Worm (Caenorhabditis elegans) whole organism, late embryonic: ENCODE measurements around the gene F55G1.7.

Experiments used
- C08G9.2 ChIP-seq: sonication (generic microtip); optimal IDR thresholded peaks from 2 replicates; lab custom pipeline; 2016; ENCODE audit warnings: mild to moderate bottlenecking, missing genetic modification characterization, moderate library complexity, missing compliant biosample characterization
- K02D7.2 ChIP-seq: sonication (generic microtip); optimal IDR thresholded peaks from 2 replicates; lab custom pipeline; 2017; ENCODE audit warnings: mild to moderate bottlenecking, missing genetic modification characterization, missing compliant biosample characterization
- ama-1 ChIP-seq: fragments of 150-350 bp; optimal IDR thresholded peaks from 2 replicates; lab custom pipeline; 2014
- ceh-18 ChIP-seq: sonication (generic microtip); optimal IDR thresholded peaks from 2 replicates; lab custom pipeline; 2016; ENCODE audit warnings: missing genetic modification characterization, missing compliant biosample characterization
- ceh-2 ChIP-seq: sonication (generic microtip); optimal IDR thresholded peaks from 2 replicates; lab custom pipeline; 2016; ENCODE audit warnings: missing genotype, missing genetic modification characterization, missing compliant biosample characterization
- ceh-22 ChIP-seq: sonication (generic microtip); optimal IDR thresholded peaks from 2 replicates; lab custom pipeline; 2017; ENCODE audit warnings: missing biosample characterization, missing genetic modification characterization
- ceh-24 ChIP-seq: sonication (generic microtip); optimal IDR thresholded peaks from 2 replicates; lab custom pipeline; 2016; ENCODE audit warnings: mild to moderate bottlenecking, missing genetic modification characterization, missing compliant biosample characterization
- ceh-34 ChIP-seq: sonication (generic microtip); optimal IDR thresholded peaks from 2 replicates; lab custom pipeline; 2016; ENCODE audit warnings: mild to moderate bottlenecking, missing genetic modification characterization, missing compliant biosample characterization
- ceh-45 ChIP-seq: fragments of 200-800 bp; sonication (Bioruptor generic); IDR thresholded peaks from 2 replicates; pipeline ENCODE4 v1.3.6; 2022; ENCODE audit warnings: missing genetic modification reagents, missing genetic modification characterization, missing compliant biosample characterization
- che-1 ChIP-seq: sonication (generic microtip); optimal IDR thresholded peaks from 2 replicates; lab custom pipeline; 2016; ENCODE audit warnings: mild to moderate bottlenecking, missing genetic modification characterization, missing compliant biosample characterization
- dmd-4 ChIP-seq: sonication (generic microtip); optimal IDR thresholded peaks from 2 replicates; lab custom pipeline; 2016; ENCODE audit warnings: borderline replicate concordance, missing genetic modification characterization, missing compliant biosample characterization
- dve-1 ChIP-seq: sonication (generic microtip); optimal IDR thresholded peaks from 2 replicates; lab custom pipeline; 2017; ENCODE audit warnings: antibody characterized with exemption, mild to moderate bottlenecking, missing genetic modification characterization, missing compliant biosample characterization
- elt-4 ChIP-seq: sonication (generic microtip); optimal IDR thresholded peaks from 2 replicates; lab custom pipeline; 2016; ENCODE audit warnings: missing genetic modification characterization, missing compliant biosample characterization
- fax-1 ChIP-seq: sonication (generic microtip); optimal IDR thresholded peaks from 2 replicates; lab custom pipeline; 2016; ENCODE audit warnings: missing genotype, missing genetic modification characterization, missing compliant biosample characterization
- fkh-10 ChIP-seq: fragments of 150-350 bp; optimal IDR thresholded peaks from 2 replicates; lab custom pipeline; 2014; ENCODE audit warnings: missing biosample characterization, missing genetic modification reagents, missing genetic modification characterization
- gmeb-2 ChIP-seq: sonication (generic microtip); optimal IDR thresholded peaks from 2 replicates; lab custom pipeline; 2016; ENCODE audit warnings: missing genetic modification characterization, inconsistent platforms, missing compliant biosample characterization
- hlh-13 ChIP-seq: fragments of 200-800 bp; sonication (Bioruptor generic); optimal IDR thresholded peaks from 2 replicates; lab custom pipeline; 2018; ENCODE audit warnings: mild to moderate bottlenecking, missing genetic modification characterization, missing compliant biosample characterization
- hlh-30 ChIP-seq: sonication (generic microtip); optimal IDR thresholded peaks from 2 replicates; lab custom pipeline; 2017; ENCODE audit warnings: antibody characterized with exemption, missing genetic modification characterization, missing compliant biosample characterization; ENCODE audit not compliant: insufficient read depth
- nfya-1 ChIP-seq: sonication (generic microtip); optimal IDR thresholded peaks from 2 replicates; lab custom pipeline; 2017; ENCODE audit warnings: missing genetic modification characterization, mild to moderate bottlenecking, missing compliant biosample characterization, antibody characterized with exemption, moderate library complexity
- pax-1 ChIP-seq: fragments of 150-350 bp; optimal IDR thresholded peaks from 2 replicates; lab custom pipeline; 2014; ENCODE audit warnings: missing biosample characterization, missing genetic modification characterization
- pha-2 ChIP-seq: sonication (generic microtip); optimal IDR thresholded peaks from 2 replicates; lab custom pipeline; 2017; ENCODE audit warnings: mild to moderate bottlenecking, missing genetic modification characterization, missing compliant biosample characterization
- pqm-1 ChIP-seq: sonication (generic microtip); optimal IDR thresholded peaks from 2 replicates; lab custom pipeline; 2016; ENCODE audit warnings: missing genetic modification characterization, missing compliant biosample characterization
- sdc-2 ChIP-seq: sonication (generic microtip); optimal IDR thresholded peaks from 2 replicates; lab custom pipeline; 2016; ENCODE audit warnings: missing genotype, missing genetic modification characterization, missing compliant biosample characterization
- tbx-7 ChIP-seq: sonication (generic microtip); optimal IDR thresholded peaks from 2 replicates; lab custom pipeline; 2016; ENCODE audit warnings: missing genotype, missing genetic modification characterization, missing compliant biosample characterization
- ttx-3 ChIP-seq: sonication (generic microtip); optimal IDR thresholded peaks from 2 replicates; lab custom pipeline; 2016; ENCODE audit warnings: missing genetic modification reagents, missing genetic modification characterization, missing compliant biosample characterization
- unc-42 ChIP-seq: sonication (generic microtip); optimal IDR thresholded peaks from 2 replicates; lab custom pipeline; 2016; ENCODE audit warnings: missing genotype, missing genetic modification characterization, missing compliant biosample characterization
- zip-5 ChIP-seq: sonication (generic microtip); optimal IDR thresholded peaks from 2 replicates; lab custom pipeline; 2016; ENCODE audit warnings: missing genetic modification characterization, missing compliant biosample characterization

Gene F55G1.7

DNA sequence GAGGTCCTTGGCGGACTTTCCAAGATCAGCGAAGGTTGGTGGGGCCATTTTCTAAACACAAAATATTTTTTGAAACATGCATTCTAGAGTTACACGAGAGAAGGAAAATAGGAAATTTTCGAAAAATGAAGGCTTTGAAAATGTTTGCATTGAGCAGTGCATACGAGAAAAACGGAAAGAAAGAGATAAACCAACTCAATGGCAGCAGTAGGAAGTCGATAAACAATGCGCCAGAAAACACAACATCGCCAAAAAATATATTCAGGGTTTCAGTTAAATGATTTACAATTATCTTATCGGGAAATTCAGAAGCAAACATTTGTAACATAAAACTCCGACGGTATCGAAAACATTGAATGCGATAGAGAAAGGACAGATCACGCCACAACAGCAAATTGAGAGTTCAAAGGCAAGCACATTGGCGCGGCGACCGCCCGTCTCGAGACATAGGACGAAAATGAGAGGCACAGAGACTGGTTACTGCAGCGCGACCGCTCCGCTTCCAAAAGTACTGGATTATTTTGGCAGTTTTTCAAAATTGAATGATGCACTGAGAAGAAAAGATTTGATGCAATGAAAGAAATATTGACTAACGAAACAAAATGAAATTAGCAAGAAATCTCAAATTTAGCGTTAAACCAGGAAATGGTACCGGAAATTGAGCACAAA, 38.3 kb upstream of the F55G1.7 start, which contains the start of the genes vdac-1 and R05G6.5:
vdac-1 (minus strand) TSS at position 51 of the 669 bp plus-strand sequence.
R05G6.5 (plus strand) TSS at position 527 of the 669 bp plus-strand sequence.
- peak; percentile 31 for TF ChIP-seq ceh-18 (tag; lab: Kevin White, UChicago)
- peak; percentile 32 for TF ChIP-seq nfya-1 (tag; lab: Kevin White, UChicago)
- no peak for TF ChIP-seq hlh-13
- peak; percentile 47 for TF ChIP-seq unc-42 (tag; lab: Kevin White, UChicago)
- TF ChIP-seq dve-1 (tag; lab: Kevin White, UChicago): peak; percentile 45
- TF ChIP-seq, all 69 proteins: peak for 4

DNA sequence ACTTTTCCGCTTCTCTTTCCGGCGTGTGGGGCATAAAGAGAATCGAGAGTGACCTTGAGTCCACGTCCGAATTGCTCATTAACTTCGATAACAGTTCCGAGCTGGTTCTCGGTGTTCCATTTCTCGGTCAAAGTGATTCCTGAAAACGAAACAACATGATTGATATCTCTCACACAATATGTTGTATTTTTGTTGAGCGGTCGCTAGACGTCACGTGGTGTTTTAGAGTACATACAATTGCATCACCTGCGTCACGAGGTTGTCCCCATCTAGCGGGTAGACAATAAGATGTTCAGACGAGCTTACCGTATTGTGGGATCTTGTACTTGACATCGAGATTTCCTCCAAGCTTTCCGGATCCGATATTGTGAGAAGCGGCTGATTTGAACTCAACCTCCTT, 37.7 kb upstream of the F55G1.7 start:
- TF ChIP-seq hlh-30 (peak; percentile 76), C08G9.2 (tag; lab: Kevin White, UChicago) (no peak), fkh-10 (GFP tag; lab: Kevin White, UChicago) (no peak)

DNA sequence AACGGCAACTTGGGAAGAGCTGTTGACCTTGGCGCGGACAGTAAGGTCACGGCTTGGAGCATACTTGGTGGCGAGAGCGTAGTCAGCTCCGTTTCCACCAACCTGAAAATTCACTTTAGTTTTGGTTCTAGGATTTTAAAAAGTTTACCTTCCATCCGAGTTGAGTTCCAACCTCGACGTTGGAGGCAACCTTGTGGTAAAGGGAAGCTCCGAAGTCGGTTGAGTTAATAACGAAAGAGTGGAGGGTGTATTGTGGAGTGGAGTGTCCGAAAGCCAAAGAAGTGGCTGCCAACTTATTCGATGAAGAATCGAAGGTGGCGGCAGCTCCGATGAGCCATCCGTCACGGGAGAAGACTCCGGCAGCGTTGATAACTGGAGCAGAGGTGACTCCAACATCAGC, 37.1 kb upstream of the F55G1.7 start:
- no peak for TF ChIP-seq zip-5
- no peak for TF ChIP-seq unc-42 (tag; lab: Kevin White, UChicago)
- TF ChIP-seq pqm-1: no peak

ce11 chrIV:7505866-7506488, 36.3 kb upstream of the F55G1.7 start:
- TF ChIP-seq ama-1 (lab: Kevin White, UChicago) (peak; percentile 38), ceh-22 (tag; lab: Kevin White, UChicago) (no peak)

DNA sequence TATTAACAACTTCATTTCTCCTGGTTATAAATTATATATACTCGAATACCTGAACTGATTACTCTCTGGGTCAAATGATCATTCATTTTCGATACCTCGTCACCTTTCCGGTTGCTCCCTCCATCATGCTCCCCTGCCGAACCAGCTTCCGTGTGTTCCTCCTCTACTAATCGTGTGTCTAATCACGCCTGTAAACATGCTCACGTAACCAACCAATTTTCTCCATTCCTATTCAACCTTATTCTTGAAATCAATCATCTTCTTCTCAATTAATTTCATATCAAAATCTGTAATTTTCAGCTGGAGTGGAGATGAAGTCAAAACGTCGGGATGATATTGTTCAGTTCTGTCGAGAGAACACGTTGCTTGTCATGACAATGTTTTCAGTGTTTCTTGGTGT, 33.7 kb upstream of the F55G1.7 start, which contains the start of gene glt-6:
glt-6 (plus strand) TSS at position 301 of the 400 bp plus-strand sequence.
- TF ChIP-seq pha-2 (tag; lab: Kevin White, UChicago): no peak
- TF ChIP-seq elt-4 (tag; lab: Kevin White, UChicago): no peak
- TF ChIP-seq zip-5: no peak
- TF ChIP-seq ceh-24 (tag; lab: Kevin White, UChicago): no peak
- TF ChIP-seq che-1 (tag; lab: Kevin White, UChicago): no peak
- TF ChIP-seq, all 69 proteins: peak for 0

DNA sequence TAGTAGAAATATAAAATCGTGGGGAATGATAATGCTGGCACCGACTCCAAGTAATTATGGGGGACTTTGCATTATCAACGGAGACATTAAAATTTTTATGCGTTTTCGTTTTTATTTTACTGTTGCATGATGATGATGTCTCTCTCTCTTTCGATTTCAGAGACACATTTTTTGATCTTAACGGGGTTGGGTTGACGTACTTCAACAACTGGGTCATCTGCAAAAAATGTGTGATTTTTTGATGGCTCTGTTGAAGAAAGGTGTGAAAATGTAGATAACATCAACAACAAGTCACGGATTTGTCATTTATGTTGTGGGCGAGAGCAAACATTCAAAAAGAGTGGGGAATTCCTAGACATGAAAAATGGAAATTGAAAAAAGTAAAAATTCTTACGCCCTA, 31.7 kb upstream of the F55G1.7 start, which contains the start of gene F55G1.15:
F55G1.15 (minus strand) TSS at position 101 of the 400 bp plus-strand sequence.
- TF ChIP-seq hlh-30 (no peak), tbx-7 (tag; lab: Kevin White, UChicago) (no peak), sdc-2 (tag; lab: Kevin White, UChicago) (no peak), K02D7.2 (tag; lab: Kevin White, UChicago) (no peak), ttx-3 (tag; lab: Kevin White, UChicago) (no peak), fax-1 (tag; lab: Kevin White, UChicago) (no peak), ceh-45 (GFP tag; lab: Robert Waterston, UW) (no peak), ceh-34 (tag; lab: Kevin White, UChicago) (no peak), ceh-18 (tag; lab: Kevin White, UChicago) (no peak), ceh-24 (tag; lab: Kevin White, UChicago) (no peak)

DNA sequence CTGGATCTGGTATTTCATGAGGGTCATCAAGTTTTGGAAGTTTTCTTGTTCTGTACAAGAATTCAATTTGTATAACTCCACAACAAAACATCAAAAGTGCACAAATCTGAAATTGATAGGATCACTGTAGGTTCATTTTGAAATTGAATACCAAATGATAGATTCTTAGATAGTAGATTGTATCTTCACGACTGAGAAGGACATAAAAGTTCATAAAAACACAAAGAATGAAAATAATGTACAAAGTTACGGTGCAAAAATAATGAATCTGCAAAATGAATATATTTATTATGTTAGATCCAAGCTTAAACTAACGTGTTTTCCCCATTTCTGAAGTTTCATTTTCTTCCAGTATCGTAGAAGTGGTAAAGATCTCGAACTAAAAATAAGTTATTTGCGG, 31.3 kb upstream of the F55G1.7 start:
- TF ChIP-seq hlh-13 (no peak), dmd-4 (tag; lab: Kevin White, UChicago) (no peak), gmeb-2 (tag; lab: Kevin White, UChicago) (no peak), ceh-2 (no peak), hlh-30 (no peak), pax-1 (no peak)
